Fruit fly (Drosophila melanogaster) Kc167 (cell line): ENCODE measurements around the gene CG14151.

Source experiments
- Myc ChIP-seq: fragments of >200 bp; optimal IDR thresholded peaks from 2 replicates; lab custom pipeline; 2017; ENCODE audit warnings: missing external identifiers
- ttk ChIP-seq: sonication (Bioruptor generic); optimal IDR thresholded peaks from 2 replicates; lab custom pipeline; 2017; ENCODE audit warnings: missing external identifiers

- TF ChIP-seq ttk (lab: Kevin White, UChicago) (no peak), Myc (lab: Kevin White, UChicago) (no peak)
Measured at dm6 chr3L:10584965-10585364, 43.3 kb downstream of the CG14151 start.
